Worm (Caenorhabditis elegans) whole organism, L2 larva: ENCODE measurements around the gene lsm-4.

Source experiments
- C34F6.9 ChIP-seq: fragments of 150-350 bp; optimal IDR thresholded peaks from 2 replicates; lab custom pipeline; 2014; ENCODE audit warnings: missing biosample characterization, missing genetic modification characterization
- F13H6.1 ChIP-seq: sonication (generic microtip); optimal IDR thresholded peaks from 2 replicates; lab custom pipeline; 2016; ENCODE audit warnings: missing genetic modification characterization, missing compliant biosample characterization
- R02D3.7 ChIP-seq: fragments of 150-350 bp; optimal IDR thresholded peaks from 2 replicates; lab custom pipeline; 2014; ENCODE audit warnings: missing biosample characterization, missing genetic modification characterization
- Y55F3AM.14 ChIP-seq: fragments of 200-800 bp; sonication (Bioruptor generic); optimal IDR thresholded peaks from 2 replicates; lab custom pipeline; 2018; ENCODE audit warnings: mild to moderate bottlenecking, missing genetic modification characterization, missing compliant biosample characterization
- alr-1 ChIP-seq: fragments of 150-350 bp; optimal IDR thresholded peaks from 2 replicates; lab custom pipeline; 2014; ENCODE audit warnings: missing biosample characterization, missing genetic modification characterization
- aly-2 ChIP-seq: fragments of 150-350 bp; optimal IDR thresholded peaks from 2 replicates; lab custom pipeline; 2014; ENCODE audit warnings: missing biosample characterization, missing genetic modification characterization
- ama-1 ChIP-seq: fragments of 150-350 bp; optimal IDR thresholded peaks from 2 replicates; lab custom pipeline; 2018; ENCODE audit warnings: inconsistent platforms
- ceh-16 ChIP-seq: fragments of 150-350 bp; optimal IDR thresholded peaks from 2 replicates; lab custom pipeline; 2014; ENCODE audit warnings: missing biosample characterization, missing genetic modification characterization
- ceh-82 ChIP-seq: fragments of 150-350 bp; optimal IDR thresholded peaks from 2 replicates; lab custom pipeline; 2014; ENCODE audit warnings: missing biosample characterization, missing genetic modification characterization
- crh-2 ChIP-seq: sonication (generic microtip); optimal IDR thresholded peaks from 2 replicates; lab custom pipeline; 2017; ENCODE audit warnings: missing biosample characterization, missing genetic modification characterization
- elt-1 ChIP-seq: fragments of 150-350 bp; optimal IDR thresholded peaks from 2 replicates; lab custom pipeline; 2014; ENCODE audit warnings: missing biosample characterization, missing genetic modification characterization
- elt-3 ChIP-seq: sonication (generic microtip); optimal IDR thresholded peaks from 2 replicates; lab custom pipeline; 2017; ENCODE audit warnings: missing biosample characterization, missing genetic modification characterization
- gmeb-1 ChIP-seq: fragments of 150-350 bp; optimal IDR thresholded peaks from 2 replicates; lab custom pipeline; 2014; ENCODE audit warnings: missing biosample characterization, missing genetic modification characterization
- lin-11 ChIP-seq: fragments of 150-350 bp; sonication (generic microtip); optimal IDR thresholded peaks from 2 replicates; lab custom pipeline; 2014; ENCODE audit warnings: missing biosample characterization, missing genetic modification characterization, inconsistent platforms, mixed read lengths
- mab-5 ChIP-seq: fragments of 150-350 bp; optimal IDR thresholded peaks from 2 replicates; lab custom pipeline; 2014; ENCODE audit warnings: missing biosample characterization, missing genetic modification characterization
- mdl-1 ChIP-seq, 2 experiments: fragments of 150-350 bp in 1 of 2; sonication (generic microtip) in 1 of 2; optimal IDR thresholded peaks; 2 replicates each; lab custom pipeline; 2017; ENCODE audit warnings: missing biosample characterization in 2 of 2, missing genetic modification characterization in 2 of 2
- nhr-11 ChIP-seq: fragments of 150-350 bp; optimal IDR thresholded peaks from 2 replicates; lab custom pipeline; 2014; ENCODE audit warnings: missing biosample characterization, missing genetic modification characterization
- nhr-12 ChIP-seq: fragments of 150-350 bp; optimal IDR thresholded peaks from 2 replicates; lab custom pipeline; 2014; ENCODE audit warnings: missing biosample characterization, missing genetic modification characterization
- nhr-129 ChIP-seq: fragments of 150-350 bp; optimal IDR thresholded peaks from 2 replicates; lab custom pipeline; 2014; ENCODE audit warnings: missing biosample characterization, missing genetic modification characterization
- nhr-21 ChIP-seq: fragments of 150-350 bp; optimal IDR thresholded peaks from 2 replicates; lab custom pipeline; 2014; ENCODE audit warnings: missing biosample characterization, missing genetic modification characterization
- nhr-23 ChIP-seq: fragments of 150-350 bp; optimal IDR thresholded peaks from 2 replicates; lab custom pipeline; 2014; ENCODE audit warnings: missing biosample characterization, missing genetic modification reagents, missing genetic modification characterization
- nhr-25 ChIP-seq: fragments of 150-350 bp; sonication (generic microtip); optimal IDR thresholded peaks from 3 replicates; lab custom pipeline; 2014; ENCODE audit warnings: missing biosample characterization, missing genetic modification characterization
- nhr-77 ChIP-seq: fragments of 150-350 bp; optimal IDR thresholded peaks from 2 replicates; lab custom pipeline; 2014; ENCODE audit warnings: missing biosample characterization, missing genetic modification characterization
- sem-4 ChIP-seq: fragments of 150-350 bp; optimal IDR thresholded peaks from 2 replicates; lab custom pipeline; 2014; ENCODE audit warnings: missing biosample characterization, missing genetic modification reagents, missing genetic modification characterization
- skn-1 ChIP-seq: sonication (generic microtip); optimal IDR thresholded peaks from 2 replicates; lab custom pipeline; 2017; ENCODE audit warnings: missing biosample characterization, missing genetic modification characterization
- sma-3 ChIP-seq: sonication (generic microtip); optimal IDR thresholded peaks from 2 replicates; lab custom pipeline; 2016; ENCODE audit warnings: missing genetic modification reagents, missing genetic modification characterization, missing compliant biosample characterization
- snpc-4 ChIP-seq: fragments of 150-350 bp; optimal IDR thresholded peaks from 2 replicates; lab custom pipeline; 2014; ENCODE audit warnings: missing biosample characterization, missing genetic modification characterization
- unc-55 ChIP-seq: fragments of 150-350 bp; sonication (generic microtip); optimal IDR thresholded peaks from 3 replicates; lab custom pipeline; 2014; ENCODE audit warnings: missing biosample characterization, missing genetic modification reagents, missing genetic modification characterization
- zag-1 ChIP-seq: fragments of 150-350 bp; optimal IDR thresholded peaks from 2 replicates; lab custom pipeline; 2014; ENCODE audit warnings: missing biosample characterization, missing genetic modification characterization
- ztf-4 ChIP-seq: fragments of 150-350 bp; optimal IDR thresholded peaks from 2 replicates; lab custom pipeline; 2014; ENCODE audit warnings: missing biosample characterization, missing genetic modification characterization

lsm-4 gene

DNA sequence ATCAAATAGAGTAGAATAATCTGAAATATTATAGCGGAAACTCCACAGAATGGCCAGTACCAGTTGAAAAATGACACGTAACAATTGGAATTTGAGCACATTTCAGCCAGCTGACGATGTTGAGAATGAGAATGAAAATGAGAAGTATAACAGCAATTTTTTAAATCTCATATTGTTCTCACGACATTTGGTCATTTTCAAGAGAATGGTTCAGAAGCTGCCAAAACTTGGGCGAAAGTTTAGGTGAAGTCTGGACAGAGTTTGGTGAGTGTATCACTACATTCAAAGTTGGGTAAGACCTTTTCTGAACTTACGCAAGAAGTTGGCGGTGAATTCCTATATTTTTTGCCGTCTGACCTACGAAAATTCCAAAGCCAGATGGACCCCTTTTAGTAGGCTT, 48.0 kb downstream of the lsm-4 start, which contains the start of gene srd-58:
TSS of gene srd-58 (minus strand) at position 101 of the 400 bp plus-strand sequence.
- no peak for TF ChIP-seq nhr-23 (tag; lab: Kevin White, UChicago)
- no peak for TF ChIP-seq ztf-4 (tag; lab: Kevin White, UChicago)
- no peak for TF ChIP-seq crh-2 (tag; lab: Kevin White, UChicago)
- TF ChIP-seq gmeb-1, result no peak
- no peak for TF ChIP-seq snpc-4
- TF ChIP-seq nhr-129 (tag; lab: Kevin White, UChicago), result no peak
- TF ChIP-seq ceh-16 (tag; lab: Kevin White, UChicago), result no peak
- TF ChIP-seq Y55F3AM.14, result no peak
- TF ChIP-seq nhr-12, result no peak
- no peak for TF ChIP-seq alr-1 (tag; lab: Kevin White, UChicago)
- TF ChIP-seq ceh-82, result no peak
- no peak for TF ChIP-seq sem-4 (tag; lab: Kevin White, UChicago)
- TF ChIP-seq zag-1 (tag; lab: Kevin White, UChicago), result no peak
- no peak for TF ChIP-seq nhr-25
- no peak for TF ChIP-seq nhr-11 (tag; lab: Kevin White, UChicago)
- TF ChIP-seq C34F6.9 (tag; lab: Kevin White, UChicago), result no peak
- TF ChIP-seq nhr-77 (tag; lab: Kevin White, UChicago), result no peak
- TF ChIP-seq R02D3.7, result no peak
- no peak for TF ChIP-seq mdl-1 (tag; optimal IDR thresholded peaks at IDR 0.05; lab: Kevin White, UChicago)
- no peak for TF ChIP-seq skn-1 (tag; lab: Kevin White, UChicago)
- TF ChIP-seq, all 48 proteins: peak for 0

DNA sequence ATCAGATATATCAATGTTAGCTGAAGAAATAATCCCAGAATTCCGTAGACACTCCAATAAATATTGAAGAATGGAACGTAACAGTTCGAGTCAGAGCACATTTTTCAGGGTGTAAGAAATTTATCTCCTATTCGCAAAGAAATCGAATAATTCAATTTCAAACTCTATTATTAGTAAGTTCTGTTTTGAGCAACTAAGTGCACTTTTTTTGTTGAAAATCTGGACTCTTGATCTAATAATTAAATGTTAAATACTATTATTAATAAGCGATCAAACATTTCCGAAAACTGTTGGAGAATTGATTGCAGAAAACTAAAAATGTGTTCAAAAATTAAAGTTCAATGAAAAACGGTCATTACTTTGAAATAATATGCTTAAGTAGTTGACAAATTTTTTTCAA, 49.9 kb downstream of the lsm-4 start, which contains the start of gene srd-56:
TSS of gene srd-56 (minus strand) at position 101 of the 400 bp plus-strand sequence.
- TF ChIP-seq F13H6.1 (tag; lab: Kevin White, UChicago) (no peak), nhr-11 (tag; lab: Kevin White, UChicago) (no peak), aly-2 (tag; lab: Kevin White, UChicago) (no peak), mab-5 (tag; lab: Kevin White, UChicago) (no peak), snpc-4 (no peak), ama-1 (lab: Kevin White, UChicago) (no peak), ztf-4 (tag; lab: Kevin White, UChicago) (no peak), ceh-16 (tag; lab: Kevin White, UChicago) (no peak), nhr-12 (no peak), nhr-21 (tag; lab: Kevin White, UChicago) (no peak), elt-3 (no peak), sma-3 (GFP tag; lab: Kevin White, UChicago) (no peak), unc-55 (no peak), elt-1 (tag; lab: Kevin White, UChicago) (no peak), lin-11 (no peak)
